Fruit fly (Drosophila melanogaster): Measurements from ENCODE around the gene Ccdc39.
A peak's percentile ranks its signal among the peaks of the same experiment; 100 is the strongest.

Gene Ccdc39

DNA sequence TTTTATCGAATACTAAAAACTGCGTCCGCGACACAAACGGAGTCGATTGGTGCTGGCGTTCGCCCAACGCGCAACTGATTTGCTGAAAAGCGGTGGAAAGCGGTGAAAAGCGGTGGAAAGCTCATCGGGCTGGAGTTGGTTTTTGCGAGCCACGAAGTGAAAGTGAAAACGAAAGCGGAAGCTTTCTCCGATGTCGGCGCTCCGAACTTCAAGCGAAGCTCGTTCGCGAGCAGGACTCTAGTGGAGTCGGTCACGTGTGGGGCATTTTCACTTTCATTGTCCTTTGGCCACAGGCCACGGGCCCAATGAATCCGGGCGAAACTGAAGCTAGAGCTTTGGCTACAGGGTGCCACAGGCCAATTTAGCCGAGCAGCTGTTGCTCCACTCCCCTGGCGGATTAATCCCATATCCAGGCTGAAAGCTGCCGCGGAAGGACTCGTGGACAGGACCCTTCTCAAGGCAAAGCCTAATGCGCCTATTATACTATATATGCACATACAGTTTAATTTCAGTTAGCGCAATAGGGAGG, 15.7 kb downstream of the Ccdc39 start (continued):
- TF ChIP-seq bsh (GFP tag; optimal IDR thresholded peaks at IDR 0.05) (no peak), CG6765 (GFP tag; optimal IDR thresholded peaks at IDR 0.05) (no peak), CG11504 (tag; optimal IDR thresholded peaks at IDR 0.05) (no peak), CG13894 (tag; optimal IDR thresholded peaks at IDR 0.05) (peak; percentile 5), CG17612 (GFP tag; IDR thresholded peaks at IDR 0.05) (no peak), CG8281 (tag; optimal IDR thresholded peaks at IDR 0.05) (no peak), Eip74EF (GFP tag; optimal IDR thresholded peaks at IDR 0.05) (no peak), Hr3 (GFP tag; optimal IDR thresholded peaks at IDR 0.05) (no peak), Chrac-16 (GFP tag; optimal IDR thresholded peaks at IDR 0.05) (no peak), Nf-YA (GFP tag; IDR thresholded peaks at IDR 0.05) (no peak), CG8388 (GFP tag; optimal IDR thresholded peaks at IDR 0.05) (no peak)

- TF ChIP-seq ERR (GFP tag; optimal IDR thresholded peaks at IDR 0.05) (no peak), row (GFP tag; IDR thresholded peaks at IDR 0.05) (no peak), tio (GFP tag; optimal IDR thresholded peaks at IDR 0.05) (peak; percentile 6), Pdp1 (GFP tag; optimal IDR thresholded peaks at IDR 0.05) (peak in 1 of 2 experiments; percentile 9)
Observed at dm6 chr3R:4761372-4761771, 23.1 kb downstream of the Ccdc39 start.

dm6 chr3R:4749735-4750134, 34.8 kb downstream of the Ccdc39 start, which contains the start of gene atms:
TSS of gene atms (plus strand) at chr3R:4750035.
- TF ChIP-seq CG6272 (GFP tag; IDR thresholded peaks at IDR 0.05) (no peak), dmrt99B (tag; optimal IDR thresholded peaks at IDR 0.05) (no peak), pfk (GFP tag; optimal IDR thresholded peaks at IDR 0.05) (no peak), CG4404 (GFP tag; IDR thresholded peaks at IDR 0.05) (no peak), sens (GFP tag) (peak; percentile 36), CG15514 (GFP tag; optimal IDR thresholded peaks at IDR 0.05) (no peak), Dbx (GFP tag; IDR thresholded peaks at IDR 0.05) (no peak), Elba2 (GFP tag; optimal IDR thresholded peaks at IDR 0.05) (peak; percentile 23), CG18764 (GFP tag; optimal IDR thresholded peaks at IDR 0.05) (no peak), Atf3 (GFP tag; optimal IDR thresholded peaks at IDR 0.05) (no peak), CG9215 (GFP tag; IDR thresholded peaks at IDR 0.05) (peak; percentile 10; the same call in 1 of the 2 replicates), lmd (GFP tag; IDR thresholded peaks at IDR 0.05) (no peak), Stat92E (GFP tag; optimal IDR thresholded peaks at IDR 0.05) (peak in 1 of 3 experiments; percentile 8), da (GFP tag; optimal IDR thresholded peaks at IDR 0.05) (no peak), chinmo (GFP tag; IDR thresholded peaks at IDR 0.05; ENCODE audit: partially characterized antibody) (no peak), chm (GFP tag; IDR thresholded peaks at IDR 0.05) (no peak), CG9932 (GFP tag; IDR thresholded peaks at IDR 0.05) (no peak), Opbp (GFP tag; IDR thresholded peaks at IDR 0.05; ENCODE audit: partially characterized antibody) (no peak), Ada2b (GFP tag; IDR thresholded peaks at IDR 0.05) (no peak), gcm (GFP tag; optimal IDR thresholded peaks at IDR 0.05) (no peak), slbo (GFP tag; IDR thresholded peaks at IDR 0.05) (no peak), Trl (optimal IDR thresholded peaks at IDR 0.05) (peak in 1 of 2 experiments; percentile 12), Trl (GFP tag; optimal IDR thresholded peaks at IDR 0.05) (no peak), CG18262 (tag; optimal IDR thresholded peaks at IDR 0.05) (no peak), CG18011 (GFP tag; optimal IDR thresholded peaks at IDR 0.05) (no peak), Usf (GFP tag; optimal IDR thresholded peaks at IDR 0.05) (no peak), bsh (GFP tag; optimal IDR thresholded peaks at IDR 0.05) (no peak), CG11723 (GFP tag; optimal IDR thresholded peaks at IDR 0.05) (no peak), Med (GFP tag) (peak; percentile 38), CG17802 (tag; optimal IDR thresholded peaks at IDR 0.05) (no peak), onecut (GFP tag; IDR thresholded peaks at IDR 0.05) (peak; percentile 8; the same call in 1 of the 2 replicates), Oaz (GFP tag; IDR thresholded peaks at IDR 0.05) (no peak)
